Worm (Caenorhabditis elegans) whole organism, L1 larva: ENCODE measurements around the gene K02D10.1.

Experiments used
- Y116A8C.19 ChIP-seq: sonication (generic microtip); optimal IDR thresholded peaks from 2 replicates; lab custom pipeline; 2016; ENCODE audit warnings: missing compliant biosample characterization, missing genetic modification characterization, borderline replicate concordance
- aha-1 ChIP-seq: fragments of 150-350 bp; optimal IDR thresholded peaks from 2 replicates; lab custom pipeline; 2014; ENCODE audit warnings: missing biosample characterization, missing genetic modification characterization
- blmp-1 ChIP-seq: fragments of 150-350 bp; optimal IDR thresholded peaks from 2 replicates; lab custom pipeline; 2014; ENCODE audit warnings: missing biosample characterization, missing genetic modification characterization
- ceh-63 ChIP-seq: fragments of 200-800 bp; sonication (Bioruptor generic); optimal IDR thresholded peaks from 2 replicates; lab custom pipeline; 2018; ENCODE audit warnings: mild to moderate bottlenecking, missing genetic modification characterization, missing compliant biosample characterization
- ceh-82 ChIP-seq, 3 experiments: fragments of 150-350 bp in 1 of 3; sonication (generic microtip) in 2 of 3; optimal IDR thresholded peaks; 2 replicates each; lab custom pipeline; 2014 to 2017; ENCODE audit warnings: missing biosample characterization in 3 of 3, missing genetic modification characterization in 3 of 3
- ceh-88 ChIP-seq: fragments of 200-800 bp; sonication (Bioruptor generic); IDR thresholded peaks from 2 replicates; pipeline ENCODE4 v1.3.6; 2022; ENCODE audit warnings: missing genetic modification characterization, missing compliant biosample characterization
- dpl-1 ChIP-seq, 3 experiments: fragments of 150-350 bp in 2 of 3; sonication (generic microtip) in 1 of 3; optimal IDR thresholded peaks; 2 replicates each; lab custom pipeline; 2014 to 2017; ENCODE audit warnings: missing biosample characterization in 3 of 3, missing genetic modification characterization in 3 of 3, missing genetic modification reagents in 3 of 3
- dsc-1 ChIP-seq: sonication (generic microtip); optimal IDR thresholded peaks from 2 replicates; lab custom pipeline; 2016; ENCODE audit warnings: mild to moderate bottlenecking, missing genetic modification characterization, missing compliant biosample characterization
- efl-1 ChIP-seq, 4 experiments: fragments of 150-350 bp; optimal IDR thresholded peaks in 3 of 4; peaks in 1 of 4; 1 replicate in 1 of 4; 2 replicates in 3 of 4; lab custom pipeline; 2014; ENCODE audit warnings: missing biosample characterization in 2 of 4, missing genetic modification characterization in 2 of 4, missing genetic modification reagents in 2 of 4
- efl-3 ChIP-seq: fragments of 200-800 bp; sonication (Bioruptor generic); optimal IDR thresholded peaks from 2 replicates; lab custom pipeline; 2018; ENCODE audit warnings: mild to moderate bottlenecking, missing genetic modification characterization, missing compliant biosample characterization
- egl-13 ChIP-seq: sonication (generic microtip); optimal IDR thresholded peaks from 2 replicates; lab custom pipeline; 2016; ENCODE audit warnings: missing genotype, missing genetic modification reagents, missing genetic modification characterization, missing compliant biosample characterization
- elt-2 ChIP-seq: sonication (generic microtip); optimal IDR thresholded peaks from 2 replicates; lab custom pipeline; 2016; ENCODE audit warnings: missing genetic modification characterization, mild to moderate bottlenecking, inconsistent platforms, missing compliant biosample characterization, missing genetic modification reagents
- elt-3 ChIP-seq, 6 experiments: fragments of 150-350 bp in 1 of 6; sonication (generic microtip); optimal IDR thresholded peaks; 2 replicates each; lab custom pipeline; 2017 to 2018; ENCODE audit warnings: missing biosample characterization in 6 of 6, missing genetic modification characterization in 6 of 6, inconsistent platforms in 1 of 6
- fkh-10 ChIP-seq: sonication (generic microtip); optimal IDR thresholded peaks from 2 replicates; lab custom pipeline; 2017; ENCODE audit warnings: missing biosample characterization, missing genetic modification reagents, missing genetic modification characterization
- fkh-4 ChIP-seq: sonication (generic microtip); optimal IDR thresholded peaks from 2 replicates; lab custom pipeline; 2016; ENCODE audit warnings: missing compliant biosample characterization, missing genetic modification characterization, borderline replicate concordance
- fos-1 ChIP-seq: fragments of 150-350 bp; optimal IDR thresholded peaks from 2 replicates; lab custom pipeline; 2014; ENCODE audit warnings: missing biosample characterization, missing genetic modification characterization
- hpl-2 ChIP-seq: fragments of 150-350 bp; optimal IDR thresholded peaks from 2 replicates; lab custom pipeline; 2014; ENCODE audit warnings: missing biosample characterization, missing genetic modification reagents, missing genetic modification characterization
- isw-1 ChIP-seq: fragments of 200-800 bp; sonication (Bioruptor generic); IDR thresholded peaks from 2 replicates; pipeline ENCODE4 v1.3.6; 2022; ENCODE audit warnings: missing genetic modification characterization, missing compliant biosample characterization
- lin-13 ChIP-seq: fragments of 150-350 bp; optimal IDR thresholded peaks from 2 replicates; lab custom pipeline; 2014; ENCODE audit warnings: missing biosample characterization, missing genetic modification reagents, missing genetic modification characterization
- lin-15B ChIP-seq: fragments of 150-350 bp; sonication (generic microtip); optimal IDR thresholded peaks from 3 replicates; lab custom pipeline; 2014; ENCODE audit warnings: missing biosample characterization, missing genetic modification characterization
- lir-3 ChIP-seq: sonication (generic microtip); optimal IDR thresholded peaks from 2 replicates; lab custom pipeline; 2016; ENCODE audit warnings: mild to moderate bottlenecking, missing genetic modification characterization, moderate library complexity, missing compliant biosample characterization; ENCODE audit not compliant: poor library complexity
- mdl-1 ChIP-seq, 2 experiments: fragments of 150-350 bp; optimal IDR thresholded peaks; 2 replicates each; lab custom pipeline; 2014 to 2017; ENCODE audit warnings: missing biosample characterization in 2 of 2, missing genetic modification characterization in 2 of 2, inconsistent platforms in 1 of 2
- mef-2 ChIP-seq: fragments of 150-350 bp; optimal IDR thresholded peaks from 2 replicates; lab custom pipeline; 2014; ENCODE audit warnings: missing biosample characterization, missing genetic modification characterization
- mep-1 ChIP-seq: fragments of 150-350 bp; optimal IDR thresholded peaks from 2 replicates; lab custom pipeline; 2014; ENCODE audit warnings: missing biosample characterization, missing genetic modification characterization
- nhr-11 ChIP-seq: fragments of 150-350 bp; optimal IDR thresholded peaks from 2 replicates; lab custom pipeline; 2014; ENCODE audit warnings: missing biosample characterization, missing genetic modification characterization
- nhr-19 ChIP-seq: fragments of 200-800 bp; sonication (Bioruptor generic); conservative IDR thresholded peaks from 2 replicates; pipeline ENCODE4 v1.3.6; 2022; ENCODE audit warnings: missing genetic modification characterization, missing compliant biosample characterization
- nhr-20 ChIP-seq: sonication (generic microtip); optimal IDR thresholded peaks from 2 replicates; lab custom pipeline; 2016; ENCODE audit warnings: mild to moderate bottlenecking, missing genetic modification characterization, missing compliant biosample characterization
- nhr-28 ChIP-seq: fragments of 150-350 bp; optimal IDR thresholded peaks from 2 replicates; lab custom pipeline; 2014; ENCODE audit warnings: missing biosample characterization, missing genetic modification characterization
- nhr-47 ChIP-seq: sonication (generic microtip); optimal IDR thresholded peaks from 2 replicates; lab custom pipeline; 2016; ENCODE audit warnings: mild to moderate bottlenecking, missing genetic modification characterization, moderate library complexity, missing compliant biosample characterization
- nhr-71 ChIP-seq: sonication (generic microtip); optimal IDR thresholded peaks from 2 replicates; lab custom pipeline; 2016; ENCODE audit warnings: mild to moderate bottlenecking, missing genetic modification characterization, moderate library complexity, missing compliant biosample characterization
- nhr-76 ChIP-seq: sonication (generic microtip); optimal IDR thresholded peaks from 2 replicates; lab custom pipeline; 2017; ENCODE audit warnings: missing biosample characterization, missing genetic modification characterization
- nhr-77 ChIP-seq: fragments of 150-350 bp; optimal IDR thresholded peaks from 2 replicates; lab custom pipeline; 2014; ENCODE audit warnings: missing biosample characterization, missing genetic modification characterization
- nhr-90 ChIP-seq: sonication (generic microtip); optimal IDR thresholded peaks from 2 replicates; lab custom pipeline; 2016; ENCODE audit warnings: mild to moderate bottlenecking, missing genetic modification characterization, missing compliant biosample characterization; ENCODE audit not compliant: poor library complexity
- pag-3 ChIP-seq: sonication (generic microtip); optimal IDR thresholded peaks from 2 replicates; lab custom pipeline; 2017; ENCODE audit warnings: missing genetic modification characterization, mild to moderate bottlenecking, missing compliant biosample characterization, antibody characterized with exemption, borderline replicate concordance; ENCODE audit not compliant: insufficient read depth
- pqm-1 ChIP-seq: sonication (generic microtip); optimal IDR thresholded peaks from 3 replicates; lab custom pipeline; 2017; ENCODE audit warnings: missing biosample characterization, missing genetic modification characterization
- snpc-4 ChIP-seq: fragments of 150-350 bp; optimal IDR thresholded peaks from 2 replicates; lab custom pipeline; 2014; ENCODE audit warnings: missing biosample characterization, missing genetic modification characterization
- sox-4 ChIP-seq: sonication (generic microtip); optimal IDR thresholded peaks from 2 replicates; lab custom pipeline; 2016; ENCODE audit warnings: missing genetic modification characterization, missing compliant biosample characterization
- unc-130 ChIP-seq: fragments of 150-350 bp; optimal IDR thresholded peaks from 2 replicates; lab custom pipeline; 2017; ENCODE audit warnings: missing biosample characterization, missing genetic modification characterization, inconsistent platforms
- unc-30 ChIP-seq: sonication (generic microtip); optimal IDR thresholded peaks from 2 replicates; lab custom pipeline; 2017; ENCODE audit warnings: missing biosample characterization, missing genetic modification characterization
- unc-62 ChIP-seq: fragments of 150-350 bp; optimal IDR thresholded peaks from 2 replicates; lab custom pipeline; 2014; ENCODE audit warnings: missing biosample characterization, missing genetic modification reagents, missing genetic modification characterization
- unc-86 ChIP-seq: sonication (generic microtip); optimal IDR thresholded peaks from 2 replicates; lab custom pipeline; 2016; ENCODE audit warnings: missing genetic modification characterization, missing compliant biosample characterization
- unc-98 ChIP-seq: fragments of 200-800 bp; sonication (Bioruptor generic); IDR thresholded peaks from 2 replicates; pipeline ENCODE4 v1.3.6; 2022; ENCODE audit warnings: missing genetic modification characterization, missing compliant biosample characterization
- vab-15 ChIP-seq: sonication (generic microtip); optimal IDR thresholded peaks from 2 replicates; lab custom pipeline; 2017; ENCODE audit warnings: missing genotype, mild to moderate bottlenecking, missing genetic modification characterization, missing compliant biosample characterization
- zip-4 ChIP-seq: fragments of 200-800 bp; sonication (Bioruptor generic); optimal IDR thresholded peaks from 2 replicates; lab custom pipeline; 2018; ENCODE audit warnings: mild to moderate bottlenecking, missing genetic modification characterization, moderate library complexity, missing compliant biosample characterization
- ztf-11 ChIP-seq, 2 experiments: sonication (generic microtip); optimal IDR thresholded peaks; 2 replicates each; lab custom pipeline; 2016 to 2017; ENCODE audit warnings: missing genetic modification characterization in 2 of 2, missing biosample characterization in 1 of 2, missing compliant biosample characterization in 1 of 2
- ztf-4 ChIP-seq: fragments of 150-350 bp; optimal IDR thresholded peaks from 2 replicates; lab custom pipeline; 2014; ENCODE audit warnings: missing biosample characterization, missing genetic modification characterization

The K02D10.1 gene

DNA sequence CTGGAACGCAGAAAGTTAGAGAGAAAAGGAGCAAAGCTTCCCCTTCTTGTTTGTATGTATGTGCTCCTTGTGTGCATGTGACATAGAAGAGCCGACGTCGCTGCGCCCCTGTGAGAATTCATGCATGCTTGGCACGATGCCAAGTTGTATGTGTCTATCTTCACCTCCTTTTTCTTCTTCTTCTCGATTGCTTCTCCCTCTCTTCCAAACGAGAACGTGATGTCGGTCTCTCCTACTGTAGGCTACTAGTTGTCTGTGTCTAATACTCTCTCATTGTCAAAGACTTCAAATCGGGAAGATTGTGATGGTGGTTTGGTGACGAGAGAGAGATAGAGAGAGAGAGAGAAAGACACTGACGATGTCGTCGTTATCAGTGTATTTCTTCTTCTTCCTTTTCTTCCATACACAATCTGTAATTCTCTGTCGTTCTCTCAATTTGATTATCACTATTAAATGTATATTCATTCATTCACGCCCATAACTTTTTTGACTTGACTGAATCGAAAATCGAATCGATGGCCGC lies 27.9 kb downstream of the K02D10.1 start (continued):
- TF ChIP-seq efl-3 (no peak), fkh-10 (GFP tag; lab: Kevin White, UChicago) (peak; percentile 86), elt-2 (tag; lab: Kevin White, UChicago) (peak; percentile 91), dsc-1 (tag; lab: Kevin White, UChicago) (peak; percentile 91), nhr-90 (peak; percentile 85), fkh-4 (tag; lab: Kevin White, UChicago) (peak; percentile 11), nhr-19 (GFP tag; lab: Robert Waterston, UW) (peak; percentile 72), ceh-63 (GFP tag; lab: Kevin White, UChicago) (no peak), pag-3 (peak; percentile 30), unc-86 (peak; percentile 92), nhr-76 (tag; lab: Kevin White, UChicago) (no peak), ceh-88 (GFP tag; lab: Robert Waterston, UW) (no peak), isw-1 (peak; percentile 52), lin-13 (GFP tag; lab: Kevin White, UChicago) (peak; percentile 77), fos-1 (tag; lab: Kevin White, UChicago) (peak; percentile 87), ztf-4 (tag; lab: Kevin White, UChicago) (peak; percentile 78), sox-4 (tag; lab: Kevin White, UChicago) (peak; percentile 73), nhr-28 (no peak), unc-130 (tag; lab: Kevin White, UChicago) (no peak), zip-4 (peak; percentile 35), elt-3 (tag; optimal IDR thresholded peaks at IDR 0.05; lab: Kevin White, UChicago) (peak in 5 of 6 experiments; percentile 2 to 87 (median 69)), unc-98 (GFP tag; lab: Robert Waterston, UW) (no peak), snpc-4 (tag; lab: Kevin White, UChicago) (peak; percentile 36), vab-15 (tag; lab: Kevin White, UChicago) (peak; percentile 25), nhr-11 (peak; percentile 76), mep-1 (tag; lab: Kevin White, UChicago) (peak; percentile 84), dpl-1 (GFP tag; optimal IDR thresholded peaks at IDR 0.05; lab: Kevin White, UChicago) (peak in 2 of 3 experiments; percentile 27 to 48), efl-1 (optimal IDR thresholded peaks at IDR 0.05; lab: Kevin White, UChicago) (peak; percentile 65 to 81), efl-1 (GFP tag; optimal IDR thresholded peaks at IDR 0.05 in 1 of 2; lab: Kevin White, UChicago) (peak; percentile 31 to 93)

ce11 chrIII:8799964-8800795 lies 30.8 kb downstream of the K02D10.1 start, which contains the start of gene F54F2.6:
Gene F54F2.6, minus strand, starts transcription at chrIII:8800701.
- TF ChIP-seq egl-13 (tag; lab: Kevin White, UChicago), result peak; percentile 93
- no peak for TF ChIP-seq Y116A8C.19 (tag; lab: Kevin White, UChicago)
- TF ChIP-seq pqm-1, result no peak
- peak; percentile 95 for TF ChIP-seq mep-1 (tag; lab: Kevin White, UChicago)
- peak; percentile 73 for TF ChIP-seq ceh-88 (GFP tag; lab: Robert Waterston, UW)
- peak in 1 of 2 experiments; percentile 61 for TF ChIP-seq ztf-11 (tag; optimal IDR thresholded peaks at IDR 0.05; lab: Kevin White, UChicago)
- TF ChIP-seq ceh-82 (tag; optimal IDR thresholded peaks at IDR 0.05; lab: Kevin White, UChicago), result peak; percentile 74 to 86 (median 75)
- peak; percentile 84 for TF ChIP-seq mef-2 (tag; lab: Kevin White, UChicago)
- TF ChIP-seq efl-1 (optimal IDR thresholded peaks at IDR 0.05; lab: Kevin White, UChicago), result peak; percentile 73 to 79
- TF ChIP-seq efl-1 (GFP tag; optimal IDR thresholded peaks at IDR 0.05 in 1 of 2; lab: Kevin White, UChicago), result peak; percentile 22 to 95
- TF ChIP-seq unc-30 (tag; lab: Kevin White, UChicago), result peak; percentile 20
- TF ChIP-seq nhr-20 (tag; lab: Kevin White, UChicago), result peak; percentile 90
- peak; percentile 54 for TF ChIP-seq nhr-90
- no peak for TF ChIP-seq lin-15B (tag; lab: Kevin White, UChicago)
- TF ChIP-seq blmp-1, result peak; percentile 84
- peak; percentile 92 for TF ChIP-seq fos-1 (tag; lab: Kevin White, UChicago)
- TF ChIP-seq unc-86, result peak; percentile 98
- TF ChIP-seq lir-3, result peak; percentile 60
- TF ChIP-seq mdl-1 (tag; optimal IDR thresholded peaks at IDR 0.05; lab: Kevin White, UChicago), result peak; percentile 64 to 94
- peak; percentile 75 for TF ChIP-seq unc-130 (tag; lab: Kevin White, UChicago)
- TF ChIP-seq hpl-2 (GFP tag; lab: Kevin White, UChicago), result no peak
- peak; percentile 46 for TF ChIP-seq aha-1 (tag; lab: Kevin White, UChicago)
- peak; percentile 87 for TF ChIP-seq nhr-77 (tag; lab: Kevin White, UChicago)
- TF ChIP-seq ztf-4 (tag; lab: Kevin White, UChicago), result peak; percentile 89
- TF ChIP-seq nhr-47 (tag; lab: Kevin White, UChicago), result peak; percentile 94
- peak; percentile 69 for TF ChIP-seq unc-62 (GFP tag; lab: Kevin White, UChicago)
- no peak for TF ChIP-seq pag-3
- TF ChIP-seq unc-98 (GFP tag; lab: Robert Waterston, UW), result no peak; the same call in 1 of the 2 replicates
- TF ChIP-seq nhr-71 (tag; lab: Kevin White, UChicago), result peak; percentile 98
